Worm (Caenorhabditis elegans): ENCODE measurements around the gene srw-40.

ce11 chrII:4277639-4278038 is 38.3 kb downstream of the srw-40 start:
- TF ChIP-seq ztf-11 (tag; optimal IDR thresholded peaks at IDR 0.05) (no peak), pha-4 (tag; optimal IDR thresholded peaks at IDR 0.05) (no peak), lin-13 (tag; optimal IDR thresholded peaks at IDR 0.05) (no peak), unc-62 (GFP tag; optimal IDR thresholded peaks at IDR 0.05) (no peak), blmp-1 (tag; optimal IDR thresholded peaks at IDR 0.05) (no peak), sptf-1 (tag; optimal IDR thresholded peaks at IDR 0.05) (no peak)
